Worm (Caenorhabditis elegans): ENCODE data around the gene fbxa-25.
"Not testable (repeated sequence)": the region's sequence is repeated elsewhere in the genome, so short reads cannot be mapped to it uniquely, and the experiment has no call there.

DNA sequence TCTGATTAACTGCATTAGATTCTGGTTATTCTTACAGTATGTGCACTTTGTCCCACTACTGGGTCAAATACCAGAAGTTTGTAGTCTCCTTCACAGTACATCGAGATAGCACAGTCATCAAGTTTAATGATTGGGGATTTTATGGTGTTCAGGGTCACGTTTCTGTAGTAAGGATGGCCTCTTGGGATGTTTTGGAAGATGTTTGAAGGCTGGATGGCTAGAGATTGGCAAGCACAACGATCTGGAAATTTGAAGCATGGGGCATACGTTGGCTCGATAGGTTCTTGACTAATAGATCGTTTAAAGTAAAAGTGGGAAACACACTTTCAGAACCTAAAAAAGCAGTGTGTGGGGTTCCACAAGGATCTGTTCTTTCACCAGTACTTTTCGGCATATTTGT lies 8.7 kb upstream of the fbxa-25 start, which contains the start of gene Y82E9BR.8:
- not testable (repeated sequence) for TF ChIP-seq ces-1 (GFP tag; optimal IDR thresholded peaks at IDR 0.05); snpc-4 (tag; optimal IDR thresholded peaks at IDR 0.05); nhr-11 (tag; optimal IDR thresholded peaks at IDR 0.05); F26F4.8 (GFP tag; conservative IDR thresholded peaks at IDR 0.05); nhr-10 (tag; optimal IDR thresholded peaks at IDR 0.05); arid-1 (GFP tag; conservative IDR thresholded peaks at IDR 0.05); lsy-2 (tag; optimal IDR thresholded peaks at IDR 0.05); nhr-25 (tag; optimal IDR thresholded peaks at IDR 0.05; ENCODE audit: borderline replicate concordance, insufficient read depth); lin-1 (GFP tag; IDR thresholded peaks at IDR 0.05); daf-19 (GFP tag; conservative IDR thresholded peaks at IDR 0.05); ztf-11 (tag; optimal IDR thresholded peaks at IDR 0.05); Y105C5A.15 (GFP tag; IDR thresholded peaks at IDR 0.05); unc-62 (GFP tag; optimal IDR thresholded peaks at IDR 0.05 in 1 of 2); unc-62 (tag; optimal IDR thresholded peaks at IDR 0.05)
